Worm (Caenorhabditis elegans) whole organism, mixed stage, embryonic: ENCODE results near the gene del-10.

Experiments used
- M03D4.4 ChIP-seq: sonication (generic microtip); optimal IDR thresholded peaks from 2 replicates; lab custom pipeline; 2017; ENCODE audit warnings: mild to moderate bottlenecking, missing genetic modification characterization, missing compliant biosample characterization
- ceh-39 ChIP-seq: fragments of 150-350 bp; optimal IDR thresholded peaks from 2 replicates; lab custom pipeline; 2014; ENCODE audit warnings: missing biosample characterization, missing genetic modification characterization
- ceh-83 ChIP-seq: fragments of 200-800 bp; sonication (Bioruptor generic); optimal IDR thresholded peaks from 2 replicates; lab custom pipeline; 2018; ENCODE audit warnings: mild to moderate bottlenecking, missing genetic modification characterization, missing compliant biosample characterization
- ces-1 ChIP-seq: fragments of 150-350 bp; optimal IDR thresholded peaks from 2 replicates; lab custom pipeline; 2014; ENCODE audit warnings: missing biosample characterization, missing genetic modification reagents, missing genetic modification characterization
- cnd-1 ChIP-seq: fragments of 200-800 bp; sonication (Bioruptor generic); optimal IDR thresholded peaks from 2 replicates; lab custom pipeline; 2018; ENCODE audit warnings: mild to moderate bottlenecking, missing genetic modification characterization, missing compliant biosample characterization
- drap-1 ChIP-seq: fragments of 200-800 bp; sonication (Bioruptor generic); optimal IDR thresholded peaks from 3 replicates; lab custom pipeline; 2018; ENCODE audit warnings: mild to moderate bottlenecking, missing genetic modification characterization, missing compliant biosample characterization
- elt-1 ChIP-seq: sonication (generic microtip); optimal IDR thresholded peaks from 2 replicates; lab custom pipeline; 2017; ENCODE audit warnings: missing genetic modification characterization, mild to moderate bottlenecking, missing compliant biosample characterization, antibody characterized with exemption, moderate library complexity, borderline replicate concordance; ENCODE audit not compliant: insufficient read depth
- elt-3 ChIP-seq: fragments of 150-350 bp; optimal IDR thresholded peaks from 2 replicates; lab custom pipeline; 2014; ENCODE audit warnings: missing biosample characterization, missing genetic modification characterization
- ham-2 ChIP-seq: fragments of 200-800 bp; sonication (Bioruptor generic); optimal IDR thresholded peaks from 2 replicates; lab custom pipeline; 2018; ENCODE audit warnings: mild to moderate bottlenecking, missing genetic modification characterization, missing compliant biosample characterization
- hlh-1 ChIP-seq: fragments of 150-350 bp; optimal IDR thresholded peaks from 2 replicates; lab custom pipeline; 2014; ENCODE audit warnings: missing biosample characterization, missing genetic modification reagents, missing genetic modification characterization
- lin-13 ChIP-seq: fragments of 150-350 bp; optimal IDR thresholded peaks from 2 replicates; lab custom pipeline; 2014; ENCODE audit warnings: missing biosample characterization, missing genetic modification characterization
- lin-32 ChIP-seq: fragments of 200-800 bp; sonication (Bioruptor generic); optimal IDR thresholded peaks from 2 replicates; lab custom pipeline; 2018; ENCODE audit warnings: mild to moderate bottlenecking, missing genetic modification characterization, missing compliant biosample characterization
- lsy-2 ChIP-seq: fragments of 150-350 bp; optimal IDR thresholded peaks from 2 replicates; lab custom pipeline; 2014; ENCODE audit warnings: missing biosample characterization, missing genetic modification characterization
- mab-5 ChIP-seq: fragments of 150-350 bp; optimal IDR thresholded peaks from 2 replicates; lab custom pipeline; 2014; ENCODE audit warnings: missing biosample characterization, missing genetic modification characterization
- mep-1 ChIP-seq: fragments of 150-350 bp; optimal IDR thresholded peaks from 2 replicates; lab custom pipeline; 2017; ENCODE audit warnings: missing biosample characterization, missing genetic modification reagents, missing genetic modification characterization, inconsistent platforms
- mls-2 ChIP-seq: sonication (generic microtip); optimal IDR thresholded peaks from 2 replicates; lab custom pipeline; 2016; ENCODE audit warnings: mild to moderate bottlenecking, missing genetic modification characterization, moderate library complexity, missing compliant biosample characterization
- nhr-12 ChIP-seq: fragments of 150-350 bp; optimal IDR thresholded peaks from 2 replicates; lab custom pipeline; 2014; ENCODE audit warnings: missing biosample characterization, missing genetic modification characterization
- nhr-2 ChIP-seq: fragments of 150-350 bp; optimal IDR thresholded peaks from 2 replicates; lab custom pipeline; 2014; ENCODE audit warnings: missing biosample characterization, missing genetic modification characterization
- nhr-28 ChIP-seq: fragments of 150-350 bp; optimal IDR thresholded peaks from 2 replicates; lab custom pipeline; 2014; ENCODE audit warnings: missing biosample characterization, missing genetic modification characterization
- nhr-76 ChIP-seq: sonication (generic microtip); optimal IDR thresholded peaks from 2 replicates; lab custom pipeline; 2017; ENCODE audit warnings: missing biosample characterization, missing genetic modification characterization
- pha-4 ChIP-seq: fragments of 150-350 bp; optimal IDR thresholded peaks from 2 replicates; lab custom pipeline; 2018; ENCODE audit warnings: missing biosample characterization, missing genetic modification reagents, missing genetic modification characterization
- snpc-4 ChIP-seq: fragments of 150-350 bp; optimal IDR thresholded peaks from 2 replicates; lab custom pipeline; 2014; ENCODE audit warnings: missing biosample characterization, missing genetic modification characterization
- tbx-8 ChIP-seq: fragments of 200-800 bp; sonication (Bioruptor generic); optimal IDR thresholded peaks from 2 replicates; lab custom pipeline; 2018; ENCODE audit warnings: mild to moderate bottlenecking, missing genetic modification characterization, moderate library complexity, missing compliant biosample characterization
- unc-120 ChIP-seq: sonication (generic microtip); optimal IDR thresholded peaks from 2 replicates; lab custom pipeline; 2017; ENCODE audit warnings: missing genetic modification characterization, missing compliant biosample characterization; ENCODE audit not compliant: poor library complexity, severe bottlenecking
- unc-62 ChIP-seq: fragments of 150-350 bp; optimal IDR thresholded peaks from 2 replicates; lab custom pipeline; 2014; ENCODE audit warnings: missing biosample characterization, missing genetic modification reagents, missing genetic modification characterization
- zip-8 ChIP-seq: fragments of 150-350 bp; optimal IDR thresholded peaks from 2 replicates; lab custom pipeline; 2014; ENCODE audit warnings: missing biosample characterization, missing genetic modification characterization
- ztf-11 ChIP-seq: fragments of 150-350 bp; optimal IDR thresholded peaks from 2 replicates; lab custom pipeline; 2014; ENCODE audit warnings: missing biosample characterization, missing genetic modification characterization

del-10 gene

DNA sequence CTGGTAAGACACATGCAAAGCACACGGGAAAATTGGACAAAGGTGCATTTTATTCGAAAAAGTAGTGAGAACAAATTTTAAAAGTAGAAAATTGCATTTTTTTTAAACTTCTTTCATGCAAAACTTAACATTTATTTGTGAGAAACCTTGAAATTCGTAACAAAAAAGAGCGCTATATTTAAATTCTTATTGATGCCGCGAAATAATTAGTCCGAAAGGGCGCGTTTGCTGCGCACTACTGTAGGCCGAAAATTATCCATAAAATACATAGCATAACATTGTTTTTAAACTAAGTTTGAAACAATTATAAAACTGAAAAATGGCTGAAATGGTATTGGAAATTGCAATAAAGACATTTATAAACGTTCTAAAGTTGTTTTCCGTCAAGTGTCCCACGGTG is 37.8 kb upstream of the del-10 start:
- TF ChIP-seq lsy-2 (tag; lab: Kevin White, UChicago) (peak; percentile 72), pha-4 (no peak)

- TF ChIP-seq mep-1 (tag; lab: Kevin White, UChicago), result no peak
- no peak for TF ChIP-seq lin-32
- no peak for TF ChIP-seq ceh-39 (tag; lab: Kevin White, UChicago)
- TF ChIP-seq mab-5 (tag; lab: Kevin White, UChicago), result no peak
Measured at ce11 chrII:6516276-6516675, 34.4 kb upstream of the del-10 start, which contains the start of gene C56E6.7. C56E6.7 (plus strand) TSS chrII:6516576.

ce11 chrII:6513911-6514310 is 32.0 kb upstream of the del-10 start, which contains the start of gene R05G9R.1:
R05G9R.1 (minus strand) TSS chrII:6514011.
- TF ChIP-seq tbx-8 (GFP tag; lab: Kevin White, UChicago), result no peak
- TF ChIP-seq nhr-76 (tag; lab: Kevin White, UChicago), result no peak
- no peak for TF ChIP-seq hlh-1
- no peak for TF ChIP-seq nhr-28 (tag; lab: Kevin White, UChicago)
- no peak for TF ChIP-seq unc-62 (GFP tag; lab: Kevin White, UChicago)
- no peak for TF ChIP-seq ham-2 (GFP tag; lab: Kevin White, UChicago)
- no peak for TF ChIP-seq mls-2

ce11 chrII:6513357-6513756 is 31.4 kb upstream of the del-10 start:
- TF ChIP-seq lin-32 (no peak), ceh-83 (GFP tag; lab: Kevin White, UChicago) (no peak), M03D4.4 (tag; lab: Kevin White, UChicago) (no peak), lsy-2 (tag; lab: Kevin White, UChicago) (no peak), elt-3 (tag; lab: Kevin White, UChicago) (no peak), unc-62 (GFP tag; lab: Kevin White, UChicago) (no peak), elt-1 (no peak)

- TF ChIP-seq lsy-2 (tag; lab: Kevin White, UChicago) (no peak), ham-2 (GFP tag; lab: Kevin White, UChicago) (no peak), mab-5 (tag; lab: Kevin White, UChicago) (no peak), ceh-39 (tag; lab: Kevin White, UChicago) (no peak), elt-1 (no peak), snpc-4 (tag; lab: Kevin White, UChicago) (no peak), unc-62 (GFP tag; lab: Kevin White, UChicago) (no peak), cnd-1 (tag; lab: Kevin White, UChicago) (no peak), unc-120 (tag; lab: Kevin White, UChicago) (no peak), zip-8 (tag; lab: Kevin White, UChicago) (no peak), ztf-11 (tag; lab: Kevin White, UChicago) (no peak), mls-2 (no peak), lin-13 (no peak), nhr-12 (no peak), drap-1 (GFP tag; lab: Kevin White, UChicago) (no peak), mep-1 (tag; lab: Kevin White, UChicago) (no peak), ceh-83 (GFP tag; lab: Kevin White, UChicago) (no peak), elt-3 (tag; lab: Kevin White, UChicago) (no peak)
Measured at ce11 chrII:6502826-6503225, 20.9 kb upstream of the del-10 start, which contains the start of gene R05G9.1. R05G9.1 (plus strand) TSS chrII:6503168.

DNA sequence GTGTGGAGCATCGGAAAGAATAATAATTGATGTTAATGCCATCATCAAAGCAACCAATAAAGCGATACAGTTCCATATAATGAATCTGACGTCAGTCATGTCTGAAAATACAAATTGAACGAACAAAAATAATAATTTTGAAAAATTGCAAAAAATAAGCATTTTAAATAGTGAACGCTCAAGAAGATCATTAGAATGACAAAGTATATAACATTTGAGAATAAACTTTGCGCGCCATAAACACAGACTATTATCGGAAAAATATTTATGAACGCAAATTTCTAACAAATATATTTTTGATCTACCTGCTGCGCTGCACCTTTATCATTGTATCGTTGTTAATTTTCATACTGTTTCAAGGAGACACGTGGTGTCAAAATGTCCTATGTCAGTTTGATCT is 19.5 kb upstream of the del-10 start, which contains the start of gene R05G9.3:
Gene R05G9.3 (minus strand): TSS at position 101 of the 400 bp plus-strand sequence.
- TF ChIP-seq nhr-2 (tag; lab: Kevin White, UChicago) (no peak), lsy-2 (tag; lab: Kevin White, UChicago) (no peak), drap-1 (GFP tag; lab: Kevin White, UChicago) (no peak), hlh-1 (no peak), ces-1 (GFP tag; lab: Kevin White, UChicago) (no peak), zip-8 (tag; lab: Kevin White, UChicago) (no peak), ham-2 (GFP tag; lab: Kevin White, UChicago) (no peak), ceh-83 (GFP tag; lab: Kevin White, UChicago) (no peak), snpc-4 (tag; lab: Kevin White, UChicago) (no peak), lin-13 (no peak), unc-120 (tag; lab: Kevin White, UChicago) (no peak)
